Worm (Caenorhabditis elegans) whole organism, young adult: Measurements from ENCODE around the gene lin-52.

Source experiments
- nfya-2 ChIP-seq: fragments of 200-800 bp; sonication (Bioruptor generic); IDR thresholded peaks from 2 replicates; pipeline ENCODE4 v1.3.6; 2022; ENCODE audit warnings: missing genetic modification reagents, missing genetic modification characterization, missing compliant biosample characterization
- unc-62 ChIP-seq: fragments of 150-350 bp; optimal IDR thresholded peaks from 2 replicates; lab custom pipeline; 2014; ENCODE audit warnings: missing biosample characterization, missing genetic modification reagents, missing genetic modification characterization

- TF ChIP-seq unc-62 (GFP tag; lab: Kevin White, UChicago) (no peak), nfya-2 (no peak)
Observed at ce11 chrIII:9857110-9857509, 32.6 kb upstream of the lin-52 start.
